Fruit fly (Drosophila melanogaster): Measurements from ENCODE around the gene PIG-Wa.
A peak's percentile ranks its signal among the peaks of the same experiment; 100 is the strongest.

PIG-Wa gene

DNA sequence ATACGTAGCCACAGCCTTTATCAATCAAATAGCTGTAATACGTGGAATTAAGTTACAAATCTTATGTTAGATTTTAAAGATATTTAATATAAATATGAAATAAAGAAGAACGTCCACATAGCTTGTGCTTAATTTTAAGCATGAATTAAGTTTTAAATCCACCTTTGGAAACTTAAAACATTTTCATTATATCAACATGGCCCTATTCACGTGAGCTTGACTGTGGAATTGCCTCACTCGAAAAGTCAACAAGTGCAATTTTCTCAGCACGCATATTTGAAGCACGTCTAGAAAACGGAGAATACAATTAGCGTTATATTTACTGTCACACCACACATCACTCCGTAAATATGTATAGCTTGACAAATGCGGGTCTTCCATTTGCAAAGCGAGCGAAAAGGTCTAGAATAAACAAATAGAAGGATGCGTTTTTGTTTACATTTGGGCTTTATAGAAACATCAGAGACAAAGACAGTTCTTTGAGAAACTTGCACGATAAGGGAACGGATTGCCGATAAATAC lies 19.3 kb upstream of the PIG-Wa start (continued):
- TF ChIP-seq CG11762 (GFP tag; optimal IDR thresholded peaks at IDR 0.05; ENCODE audit: insufficient read depth) (peak; percentile 94), spab (GFP tag; optimal IDR thresholded peaks at IDR 0.05) (peak; percentile 93), vri (GFP tag; optimal IDR thresholded peaks at IDR 0.05) (peak; percentile 88), CG6854 (GFP tag; optimal IDR thresholded peaks at IDR 0.05) (peak; percentile 93), CG8632 (GFP tag; optimal IDR thresholded peaks at IDR 0.05) (peak; percentile 96), esn (GFP tag; optimal IDR thresholded peaks at IDR 0.05) (peak; percentile 93), CG3032 (tag; optimal IDR thresholded peaks at IDR 0.05) (peak; percentile 97), CG6808 (GFP tag; optimal IDR thresholded peaks at IDR 0.05) (peak; percentile 96), Met (GFP tag; optimal IDR thresholded peaks at IDR 0.05) (peak; percentile 93), CG10631 (GFP tag; optimal IDR thresholded peaks at IDR 0.05) (peak; percentile 90), CG34406 (GFP tag; optimal IDR thresholded peaks at IDR 0.05) (peak; percentile 96), topi (GFP tag; optimal IDR thresholded peaks at IDR 0.05) (peak; percentile 94), Hr39 (GFP tag; optimal IDR thresholded peaks at IDR 0.05) (peak; percentile 87), svp (GFP tag) (peak; percentile 97), Lpt (GFP tag; optimal IDR thresholded peaks at IDR 0.05) (peak; percentile 93), achi (GFP tag; optimal IDR thresholded peaks at IDR 0.05) (peak; percentile 94), CG3919 (GFP tag; optimal IDR thresholded peaks at IDR 0.05) (peak; percentile 95), CG1621 (tag; optimal IDR thresholded peaks at IDR 0.05) (peak; percentile 93), CG7368 (GFP tag; optimal IDR thresholded peaks at IDR 0.05) (peak; percentile 90), CG32006 (GFP tag; optimal IDR thresholded peaks at IDR 0.05) (peak; percentile 96), CG4318 (GFP tag; optimal IDR thresholded peaks at IDR 0.05) (peak; percentile 91), pdm3 (GFP tag; optimal IDR thresholded peaks at IDR 0.05) (peak; percentile 88), fd59A (GFP tag; optimal IDR thresholded peaks at IDR 0.05) (peak; percentile 87), CG6163 (GFP tag; IDR thresholded peaks at IDR 0.05) (peak; percentile 97), Sox15 (GFP tag; optimal IDR thresholded peaks at IDR 0.05) (peak; percentile 85), Sox14 (GFP tag; optimal IDR thresholded peaks at IDR 0.05) (peak; percentile 67), acj6 (GFP tag; optimal IDR thresholded peaks at IDR 0.05) (peak; percentile 96), fd85E (GFP tag; optimal IDR thresholded peaks at IDR 0.05) (peak; percentile 69), cyc (GFP tag; optimal IDR thresholded peaks at IDR 0.05) (peak; percentile 89), Eip75B (GFP tag; optimal IDR thresholded peaks at IDR 0.05) (peak; percentile 96), CG9139 (GFP tag; optimal IDR thresholded peaks at IDR 0.05) (peak; percentile 97), Eip93F (GFP tag; optimal IDR thresholded peaks at IDR 0.05) (peak; percentile 93), salr (GFP tag; optimal IDR thresholded peaks at IDR 0.05) (peak; percentile 88), Eip78C (GFP tag) (peak; percentile 99)

DNA sequence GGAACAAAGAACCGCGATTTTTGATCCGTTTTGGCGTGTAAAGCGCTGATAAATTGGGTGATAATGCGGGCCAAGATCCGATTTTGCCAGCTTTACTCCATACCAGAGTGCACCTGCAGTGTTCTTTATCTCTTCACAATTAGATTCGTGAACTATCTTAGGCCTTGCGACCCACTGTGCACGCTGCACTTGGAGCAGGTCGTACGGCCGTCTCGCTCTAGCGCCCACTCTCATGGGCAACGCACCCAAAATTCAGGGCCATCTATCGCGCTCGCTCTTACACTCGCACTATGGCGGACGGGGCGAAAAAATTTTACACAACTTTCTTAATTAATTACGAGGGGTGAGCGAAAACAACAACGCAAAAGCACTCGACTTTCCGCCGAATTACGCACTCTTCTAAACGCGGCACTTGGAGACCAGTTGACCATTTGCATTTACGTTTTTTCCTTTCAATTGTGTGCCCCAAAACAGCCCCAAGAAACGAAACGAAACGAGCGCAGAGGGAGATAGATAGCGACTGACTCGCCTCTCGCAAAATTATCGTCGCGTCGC lies 18.7 kb upstream of the PIG-Wa start:
- no peak for TF ChIP-seq topi (GFP tag; optimal IDR thresholded peaks at IDR 0.05)
- peak; percentile 18; the same call in 1 of the 3 replicates for TF ChIP-seq CG6163 (GFP tag; IDR thresholded peaks at IDR 0.05)
- TF ChIP-seq CG6808 (GFP tag; optimal IDR thresholded peaks at IDR 0.05), result no peak
- peak; percentile 85 for TF ChIP-seq svp (GFP tag)
- 0 out of 2 replicates have a peak, but pooled peaks have one; percentile 7 for TF ChIP-seq CG15336 (GFP tag; IDR thresholded peaks at IDR 0.05)
- TF ChIP-seq Sox14 (GFP tag; optimal IDR thresholded peaks at IDR 0.05), result peak; percentile 84
- TF ChIP-seq Eip78C (GFP tag), result no peak
- TF ChIP-seq CG8632 (GFP tag; optimal IDR thresholded peaks at IDR 0.05), result no peak

DNA sequence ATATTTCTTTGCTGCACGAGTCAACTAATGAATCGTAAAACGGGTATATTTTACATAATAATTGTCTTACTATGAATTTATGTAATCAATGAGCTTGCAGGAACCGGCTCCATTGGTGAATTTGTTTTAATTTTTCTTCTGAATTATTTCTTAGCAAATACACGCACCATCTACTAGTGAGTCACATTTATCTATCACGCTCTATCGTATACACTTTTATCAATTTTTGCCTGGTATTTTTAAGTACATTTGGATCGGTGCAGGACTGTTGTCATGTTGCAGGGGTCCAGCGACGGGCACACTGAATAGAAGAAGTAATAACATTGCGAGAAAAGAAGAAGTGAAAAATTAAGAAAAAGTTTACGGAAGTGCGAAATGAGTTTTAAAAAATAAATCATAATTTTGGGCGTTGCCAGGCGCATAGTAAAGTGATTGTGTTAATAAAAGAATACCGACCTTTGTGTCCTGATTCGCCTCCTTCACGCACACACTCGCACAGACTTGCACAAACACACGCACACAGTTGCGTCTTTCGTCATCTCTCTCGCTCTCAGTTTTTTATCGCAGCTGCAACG lies 17.8 kb upstream of the PIG-Wa start, which contains the start of the genes Rab5 and Axud1:
Rab5 (minus strand) TSS at position 197 of the 575 bp plus-strand sequence.
Axud1 (plus strand) TSS at position 269 of the 575 bp plus-strand sequence.
- TF ChIP-seq Hr4 (GFP tag; optimal IDR thresholded peaks at IDR 0.05) (no peak), Blimp-1 (GFP tag; optimal IDR thresholded peaks at IDR 0.05) (no peak), Eip78C (GFP tag) (peak; percentile 55), fkh (GFP tag; optimal IDR thresholded peaks at IDR 0.05) (peak; percentile 17), OdsH (GFP tag; optimal IDR thresholded peaks at IDR 0.05) (no peak), CG31627 (GFP tag; optimal IDR thresholded peaks at IDR 0.05) (no peak), svp (GFP tag) (peak; percentile 61), ss (GFP tag; optimal IDR thresholded peaks at IDR 0.05) (peak; percentile 5 to 10), acj6 (GFP tag; optimal IDR thresholded peaks at IDR 0.05) (no peak), eg (GFP tag; IDR thresholded peaks at IDR 0.05) (peak; percentile 68; the same call in 2 of the 3 replicates), vri (GFP tag; optimal IDR thresholded peaks at IDR 0.05) (no peak), CG6163 (GFP tag; IDR thresholded peaks at IDR 0.05) (peak; percentile 56; the same call in 2 of the 3 replicates), cyc (GFP tag; optimal IDR thresholded peaks at IDR 0.05) (peak; percentile 6), CG6854 (GFP tag; optimal IDR thresholded peaks at IDR 0.05) (peak; percentile 52), CG6276 (GFP tag; optimal IDR thresholded peaks at IDR 0.05) (peak; percentile 22), CG32006 (GFP tag; optimal IDR thresholded peaks at IDR 0.05) (no peak), CG34406 (GFP tag; optimal IDR thresholded peaks at IDR 0.05) (no peak), CG9139 (GFP tag; optimal IDR thresholded peaks at IDR 0.05) (peak; percentile 39), CG3919 (GFP tag; optimal IDR thresholded peaks at IDR 0.05) (peak; percentile 6), CG4318 (GFP tag; optimal IDR thresholded peaks at IDR 0.05) (no peak), CG10669 (GFP tag; optimal IDR thresholded peaks at IDR 0.05) (no peak), CG15336 (GFP tag; IDR thresholded peaks at IDR 0.05) (peak; percentile 71), CG10631 (GFP tag; optimal IDR thresholded peaks at IDR 0.05) (no peak), Hr39 (GFP tag; optimal IDR thresholded peaks at IDR 0.05) (no peak)

Data from whole organism, prepupa.